Fruit fly (Drosophila melanogaster) whole organism, adult: ENCODE measurements around the gene Polr3E.
A peak's percentile ranks its signal among the peaks of the same experiment; 100 is the strongest.

Source experiments
- CG11617 ChIP-seq: fragments of 200-800 bp; sonication (Bioruptor generic); optimal IDR thresholded peaks from 2 replicates; lab custom pipeline; 2017; ENCODE audit warnings: mild to moderate bottlenecking, missing biosample characterization, missing genetic modification reagents, missing genetic modification characterization
- CG12768 ChIP-seq: fragments of 200-800 bp; sonication (Bioruptor generic); optimal IDR thresholded peaks from 2 replicates; lab custom pipeline; 2017; ENCODE audit warnings: missing biosample characterization, missing genetic modification characterization, mild to moderate bottlenecking, moderate library complexity, missing genetic modification reagents
- CG14711 ChIP-seq: fragments of 200-800 bp; sonication (Bioruptor generic); optimal IDR thresholded peaks from 2 replicates; lab custom pipeline; 2018; ENCODE audit warnings: missing biosample characterization, mild to moderate bottlenecking, missing genetic modification characterization, moderate library complexity
- CG1620 ChIP-seq: fragments of 200-800 bp; sonication (Bioruptor generic); optimal IDR thresholded peaks from 2 replicates; lab custom pipeline; 2016; ENCODE audit warnings: missing biosample characterization, missing genetic modification characterization
- CG33017 ChIP-seq: fragments of 200-800 bp; sonication (Bioruptor generic); optimal IDR thresholded peaks from 2 replicates; lab custom pipeline; 2018; ENCODE audit warnings: missing biosample characterization, mild to moderate bottlenecking, missing genetic modification characterization, moderate library complexity
- CG5204 ChIP-seq: fragments of 200-800 bp; sonication (Bioruptor generic); optimal IDR thresholded peaks from 2 replicates; lab custom pipeline; 2016; ENCODE audit warnings: missing biosample characterization, missing genetic modification characterization
- CG7045 ChIP-seq: fragments of 200-800 bp; sonication (Bioruptor generic); optimal IDR thresholded peaks from 2 replicates; lab custom pipeline; 2017; ENCODE audit warnings: missing biosample characterization, mild to moderate bottlenecking, missing genetic modification characterization
- CG7101 ChIP-seq: fragments of 200-800 bp; sonication (Bioruptor generic); optimal IDR thresholded peaks from 2 replicates; lab custom pipeline; 2018; ENCODE audit warnings: missing biosample characterization, mild to moderate bottlenecking, missing genetic modification characterization, moderate library complexity
- Clk ChIP-seq: fragments of 200-800 bp; sonication (Bioruptor generic); optimal IDR thresholded peaks from 2 replicates; lab custom pipeline; 2017; ENCODE audit warnings: missing biosample characterization, missing genetic modification characterization
- Crg-1 ChIP-seq: fragments of 200-800 bp; sonication (Bioruptor generic); optimal IDR thresholded peaks from 2 replicates; lab custom pipeline; 2016; ENCODE audit warnings: missing biosample characterization, missing genetic modification characterization
- Hr96 ChIP-seq: fragments of 200-800 bp; sonication (Bioruptor generic); optimal IDR thresholded peaks from 2 replicates; lab custom pipeline; 2016; ENCODE audit warnings: missing biosample characterization, missing genetic modification characterization
- Mnt ChIP-seq: fragments of 200-800 bp; sonication (Bioruptor generic); optimal IDR thresholded peaks from 2 replicates; lab custom pipeline; 2016; ENCODE audit warnings: missing biosample characterization, mild to moderate bottlenecking, missing genetic modification characterization
- bab1 ChIP-seq: fragments of 200-800 bp; sonication (Bioruptor generic); optimal IDR thresholded peaks from 3 replicates; lab custom pipeline; 2019; ENCODE audit warnings: missing biosample characterization, mild to moderate bottlenecking, missing genetic modification characterization, moderate library complexity
- cic ChIP-seq: fragments of 200-800 bp; sonication (Bioruptor generic); optimal IDR thresholded peaks from 2 replicates; lab custom pipeline; 2017; ENCODE audit warnings: missing biosample characterization, mild to moderate bottlenecking, missing genetic modification characterization, moderate library complexity
- cnc ChIP-seq, 2 experiments: fragments of >200 bp; optimal IDR thresholded peaks; 2 replicates each; lab custom pipeline; 2017
- kay ChIP-seq: fragments of 200-800 bp; sonication (Bioruptor generic); peaks from one replicate; lab custom pipeline; 2016; ENCODE audit warnings: missing biosample characterization, missing genetic modification characterization, borderline replicate concordance
- ovo ChIP-seq: fragments of 200-800 bp; sonication (Bioruptor generic); optimal IDR thresholded peaks from 2 replicates; lab custom pipeline; 2016; ENCODE audit warnings: missing biosample characterization, missing genetic modification characterization
- pad ChIP-seq: fragments of 200-800 bp; sonication (Bioruptor generic); optimal IDR thresholded peaks from 3 replicates; lab custom pipeline; 2017; ENCODE audit warnings: missing biosample characterization, missing genetic modification characterization, mild to moderate bottlenecking, moderate library complexity, missing genetic modification reagents
- tj ChIP-seq: fragments of 200-800 bp; sonication (Bioruptor generic); optimal IDR thresholded peaks from 3 replicates; lab custom pipeline; 2017; ENCODE audit warnings: missing biosample characterization, mild to moderate bottlenecking, missing genetic modification characterization, moderate library complexity
- toe ChIP-seq: fragments of 200-800 bp; sonication (Bioruptor generic); optimal IDR thresholded peaks from 2 replicates; lab custom pipeline; 2016; ENCODE audit warnings: missing biosample characterization, missing genetic modification characterization

The Polr3E gene

dm6 chr3L:21041952-21042933, 10.6 kb downstream of the Polr3E start:
- peak; percentile 34 for TF ChIP-seq CG7045 (GFP tag; lab: Kevin White, UChicago)
- TF ChIP-seq CG11617 (GFP tag; lab: Kevin White, UChicago) = no peak
- no peak for TF ChIP-seq toe (GFP tag; lab: Kevin White, UChicago)
- TF ChIP-seq ovo (GFP tag; lab: Kevin White, UChicago) = no peak
- no peak for TF ChIP-seq Hr96 (GFP tag; lab: Kevin White, UChicago)

- no peak for TF ChIP-seq CG5204 (GFP tag; lab: Kevin White, UChicago)
- TF ChIP-seq kay (GFP tag; lab: Kevin White, UChicago) = no peak
- no peak for TF ChIP-seq ovo (GFP tag; lab: Kevin White, UChicago)
- TF ChIP-seq CG11617 (GFP tag; lab: Kevin White, UChicago) = no peak
- TF ChIP-seq Clk (GFP tag; lab: Kevin White, UChicago) = no peak
- no peak for TF ChIP-seq toe (GFP tag; lab: Kevin White, UChicago)
- TF ChIP-seq CG7101 (tag; lab: Kevin White, UChicago) = no peak
- no peak for TF ChIP-seq CG7045 (GFP tag; lab: Kevin White, UChicago)
These were observed 11.8 kb downstream of the Polr3E start for dm6 chr3L:21043435-21043834.

dm6 chr3L:21043894-21044682, 12.5 kb downstream of the Polr3E start:
- TF ChIP-seq pad = no peak
- TF ChIP-seq cnc (optimal IDR thresholded peaks at IDR 0.05; lab: Kevin White, UChicago) = no peak
- TF ChIP-seq tj (GFP tag; lab: Kevin White, UChicago) = no peak
- no peak for TF ChIP-seq Hr96 (GFP tag; lab: Kevin White, UChicago)
- TF ChIP-seq kay (GFP tag; lab: Kevin White, UChicago) = no peak
- no peak for TF ChIP-seq cic (GFP tag; lab: Kevin White, UChicago)
- TF ChIP-seq toe (GFP tag; lab: Kevin White, UChicago) = no peak
- TF ChIP-seq CG12768 (GFP tag; lab: Kevin White, UChicago) = no peak
- no peak for TF ChIP-seq CG5204 (GFP tag; lab: Kevin White, UChicago)
- TF ChIP-seq Clk (GFP tag; lab: Kevin White, UChicago) = no peak
- no peak for TF ChIP-seq Mnt (GFP tag; lab: Kevin White, UChicago)
- no peak for TF ChIP-seq CG7045 (GFP tag; lab: Kevin White, UChicago)
- no peak for TF ChIP-seq CG11617 (GFP tag; lab: Kevin White, UChicago)
- no peak for TF ChIP-seq ovo (GFP tag; lab: Kevin White, UChicago)

- TF ChIP-seq Clk (GFP tag; lab: Kevin White, UChicago) (no peak), CG1620 (GFP tag; lab: Kevin White, UChicago) (no peak), bab1 (GFP tag; lab: Kevin White, UChicago) (no peak), cic (GFP tag; lab: Kevin White, UChicago) (no peak), Hr96 (GFP tag; lab: Kevin White, UChicago) (no peak), cnc (optimal IDR thresholded peaks at IDR 0.05; lab: Kevin White, UChicago) (no peak), Mnt (GFP tag; lab: Kevin White, UChicago) (no peak), CG12768 (GFP tag; lab: Kevin White, UChicago) (no peak), kay (GFP tag; lab: Kevin White, UChicago) (no peak), CG5204 (GFP tag; lab: Kevin White, UChicago) (no peak), CG33017 (tag; lab: Kevin White, UChicago) (no peak)
These were observed 13.1 kb downstream of the Polr3E start for dm6 chr3L:21044721-21045120.

dm6 chr3L:21046107-21046708, 14.6 kb downstream of the Polr3E start:
- TF ChIP-seq CG7101 (tag; lab: Kevin White, UChicago) = no peak
- no peak for TF ChIP-seq CG14711 (tag; lab: Kevin White, UChicago)
- no peak for TF ChIP-seq CG1620 (GFP tag; lab: Kevin White, UChicago)
- no peak for TF ChIP-seq CG11617 (GFP tag; lab: Kevin White, UChicago)
- no peak for TF ChIP-seq tj (GFP tag; lab: Kevin White, UChicago)
- no peak for TF ChIP-seq bab1 (GFP tag; lab: Kevin White, UChicago)
- TF ChIP-seq kay (GFP tag; lab: Kevin White, UChicago) = no peak
- TF ChIP-seq cnc (optimal IDR thresholded peaks at IDR 0.05; lab: Kevin White, UChicago) = no peak
- TF ChIP-seq CG7045 (GFP tag; lab: Kevin White, UChicago) = no peak
- no peak for TF ChIP-seq cic (GFP tag; lab: Kevin White, UChicago)
- TF ChIP-seq CG5204 (GFP tag; lab: Kevin White, UChicago) = no peak
- no peak for TF ChIP-seq Mnt (GFP tag; lab: Kevin White, UChicago)
- no peak for TF ChIP-seq Hr96 (GFP tag; lab: Kevin White, UChicago)
- TF ChIP-seq Crg-1 (GFP tag; lab: Kevin White, UChicago) = no peak
- TF ChIP-seq Clk (GFP tag; lab: Kevin White, UChicago) = no peak
- no peak for TF ChIP-seq ovo (GFP tag; lab: Kevin White, UChicago)
- no peak for TF ChIP-seq pad
- TF ChIP-seq toe (GFP tag; lab: Kevin White, UChicago) = no peak
- TF ChIP-seq CG12768 (GFP tag; lab: Kevin White, UChicago) = no peak
